Fruit fly (Drosophila melanogaster) whole organism, adult: ENCODE results near the gene robl62A.
A peak's percentile ranks its signal among the peaks of the same experiment; 100 is the strongest.

Experiments
- CG11617 ChIP-seq: fragments of 200-800 bp; sonication (Bioruptor generic); optimal IDR thresholded peaks from 2 replicates; lab custom pipeline; 2017; ENCODE audit warnings: mild to moderate bottlenecking, missing biosample characterization, missing genetic modification reagents, missing genetic modification characterization
- CG12768 ChIP-seq: fragments of 200-800 bp; sonication (Bioruptor generic); optimal IDR thresholded peaks from 2 replicates; lab custom pipeline; 2017; ENCODE audit warnings: missing biosample characterization, missing genetic modification characterization, mild to moderate bottlenecking, moderate library complexity, missing genetic modification reagents
- CG14711 ChIP-seq: fragments of 200-800 bp; sonication (Bioruptor generic); optimal IDR thresholded peaks from 2 replicates; lab custom pipeline; 2018; ENCODE audit warnings: missing biosample characterization, mild to moderate bottlenecking, missing genetic modification characterization, moderate library complexity
- CG1620 ChIP-seq: fragments of 200-800 bp; sonication (Bioruptor generic); optimal IDR thresholded peaks from 2 replicates; lab custom pipeline; 2016; ENCODE audit warnings: missing biosample characterization, missing genetic modification characterization
- CG33017 ChIP-seq: fragments of 200-800 bp; sonication (Bioruptor generic); optimal IDR thresholded peaks from 2 replicates; lab custom pipeline; 2018; ENCODE audit warnings: missing biosample characterization, mild to moderate bottlenecking, missing genetic modification characterization, moderate library complexity
- CG5204 ChIP-seq: fragments of 200-800 bp; sonication (Bioruptor generic); optimal IDR thresholded peaks from 2 replicates; lab custom pipeline; 2016; ENCODE audit warnings: missing biosample characterization, missing genetic modification characterization
- CG7045 ChIP-seq: fragments of 200-800 bp; sonication (Bioruptor generic); optimal IDR thresholded peaks from 2 replicates; lab custom pipeline; 2017; ENCODE audit warnings: missing biosample characterization, mild to moderate bottlenecking, missing genetic modification characterization
- CG7101 ChIP-seq: fragments of 200-800 bp; sonication (Bioruptor generic); optimal IDR thresholded peaks from 2 replicates; lab custom pipeline; 2018; ENCODE audit warnings: missing biosample characterization, mild to moderate bottlenecking, missing genetic modification characterization, moderate library complexity
- Clk ChIP-seq: fragments of 200-800 bp; sonication (Bioruptor generic); optimal IDR thresholded peaks from 2 replicates; lab custom pipeline; 2017; ENCODE audit warnings: missing biosample characterization, missing genetic modification characterization
- Crg-1 ChIP-seq: fragments of 200-800 bp; sonication (Bioruptor generic); optimal IDR thresholded peaks from 2 replicates; lab custom pipeline; 2016; ENCODE audit warnings: missing biosample characterization, missing genetic modification characterization
- Hr96 ChIP-seq: fragments of 200-800 bp; sonication (Bioruptor generic); optimal IDR thresholded peaks from 2 replicates; lab custom pipeline; 2016; ENCODE audit warnings: missing biosample characterization, missing genetic modification characterization
- Mnt ChIP-seq: fragments of 200-800 bp; sonication (Bioruptor generic); optimal IDR thresholded peaks from 2 replicates; lab custom pipeline; 2016; ENCODE audit warnings: missing biosample characterization, mild to moderate bottlenecking, missing genetic modification characterization
- bab1 ChIP-seq: fragments of 200-800 bp; sonication (Bioruptor generic); optimal IDR thresholded peaks from 3 replicates; lab custom pipeline; 2019; ENCODE audit warnings: missing biosample characterization, mild to moderate bottlenecking, missing genetic modification characterization, moderate library complexity
- cic ChIP-seq: fragments of 200-800 bp; sonication (Bioruptor generic); optimal IDR thresholded peaks from 2 replicates; lab custom pipeline; 2017; ENCODE audit warnings: missing biosample characterization, mild to moderate bottlenecking, missing genetic modification characterization, moderate library complexity
- cnc ChIP-seq, 2 experiments: fragments of >200 bp; optimal IDR thresholded peaks; 2 replicates each; lab custom pipeline; 2017
- kay ChIP-seq: fragments of 200-800 bp; sonication (Bioruptor generic); peaks from one replicate; lab custom pipeline; 2016; ENCODE audit warnings: missing biosample characterization, missing genetic modification characterization, borderline replicate concordance
- ovo ChIP-seq: fragments of 200-800 bp; sonication (Bioruptor generic); optimal IDR thresholded peaks from 2 replicates; lab custom pipeline; 2016; ENCODE audit warnings: missing biosample characterization, missing genetic modification characterization
- pad ChIP-seq: fragments of 200-800 bp; sonication (Bioruptor generic); optimal IDR thresholded peaks from 3 replicates; lab custom pipeline; 2017; ENCODE audit warnings: missing biosample characterization, missing genetic modification characterization, mild to moderate bottlenecking, moderate library complexity, missing genetic modification reagents
- tj ChIP-seq: fragments of 200-800 bp; sonication (Bioruptor generic); optimal IDR thresholded peaks from 3 replicates; lab custom pipeline; 2017; ENCODE audit warnings: missing biosample characterization, mild to moderate bottlenecking, missing genetic modification characterization, moderate library complexity
- toe ChIP-seq: fragments of 200-800 bp; sonication (Bioruptor generic); optimal IDR thresholded peaks from 2 replicates; lab custom pipeline; 2016; ENCODE audit warnings: missing biosample characterization, missing genetic modification characterization

Gene robl62A

dm6 chr3L:1471960-1472359 lies 5.5 kb upstream of the robl62A start, which contains the start of gene Naa30B:
Gene Naa30B, minus strand, starts transcription at chr3L:1472060.
- no peak for TF ChIP-seq CG7045 (GFP tag; lab: Kevin White, UChicago)
- TF ChIP-seq CG12768 (GFP tag; lab: Kevin White, UChicago): no peak
- TF ChIP-seq CG5204: no peak

dm6 chr3L:1475157-1475556 lies 2.3 kb upstream of the robl62A start, which contains the start of gene Ptp61F:
Gene Ptp61F, minus strand, starts transcription at chr3L:1475257.
- TF ChIP-seq tj (no peak), Hr96 (no peak), CG11617 (GFP tag; lab: Kevin White, UChicago) (no peak), ovo (no peak), cic (GFP tag; lab: Kevin White, UChicago) (no peak)

- TF ChIP-seq toe (GFP tag; lab: Kevin White, UChicago): no peak
- TF ChIP-seq bab1 (GFP tag; lab: Kevin White, UChicago): peak; percentile 55
- TF ChIP-seq CG7101 (tag; lab: Kevin White, UChicago): no peak
- TF ChIP-seq Crg-1 (GFP tag; lab: Kevin White, UChicago): no peak
Observed at dm6 chr3L:1478998-1479680, 1.7 kb downstream of the robl62A start.

dm6 chr3L:1484747-1485146 lies 7.3 kb downstream of the robl62A start:
- TF ChIP-seq cnc (optimal IDR thresholded peaks at IDR 0.05; lab: Kevin White, UChicago) (no peak), CG33017 (tag; lab: Kevin White, UChicago) (no peak), CG1620 (GFP tag; lab: Kevin White, UChicago) (no peak), CG7045 (GFP tag; lab: Kevin White, UChicago) (no peak), Hr96 (no peak), Clk (GFP tag; lab: Kevin White, UChicago) (no peak), toe (GFP tag; lab: Kevin White, UChicago) (no peak), CG5204 (no peak), CG7101 (tag; lab: Kevin White, UChicago) (no peak), ovo (no peak), bab1 (GFP tag; lab: Kevin White, UChicago) (no peak), Mnt (GFP tag; lab: Kevin White, UChicago) (no peak)

- no peak for TF ChIP-seq toe (GFP tag; lab: Kevin White, UChicago)
- TF ChIP-seq CG14711 (tag; lab: Kevin White, UChicago): no peak
- TF ChIP-seq kay (GFP tag; lab: Kevin White, UChicago): peak; percentile 16
- TF ChIP-seq tj: peak; percentile 27
- no peak for TF ChIP-seq CG7101 (tag; lab: Kevin White, UChicago)
- TF ChIP-seq cic (GFP tag; lab: Kevin White, UChicago): peak; percentile 86
- peak; percentile 5 for TF ChIP-seq CG33017 (tag; lab: Kevin White, UChicago)
- TF ChIP-seq bab1 (GFP tag; lab: Kevin White, UChicago): peak; percentile 28
- no peak for TF ChIP-seq CG5204
- TF ChIP-seq Crg-1 (GFP tag; lab: Kevin White, UChicago): no peak
- no peak for TF ChIP-seq ovo
- no peak for TF ChIP-seq cnc (optimal IDR thresholded peaks at IDR 0.05; lab: Kevin White, UChicago)
- no peak for TF ChIP-seq CG7045 (GFP tag; lab: Kevin White, UChicago)
- TF ChIP-seq Hr96: no peak
- TF ChIP-seq pad (GFP tag; lab: Kevin White, UChicago): peak; percentile 57
- no peak for TF ChIP-seq CG11617 (GFP tag; lab: Kevin White, UChicago)
- TF ChIP-seq CG1620 (GFP tag; lab: Kevin White, UChicago): no peak
- no peak for TF ChIP-seq Clk (GFP tag; lab: Kevin White, UChicago)
- TF ChIP-seq CG12768 (GFP tag; lab: Kevin White, UChicago): peak; percentile 25
- peak; percentile 22 for TF ChIP-seq Mnt (GFP tag; lab: Kevin White, UChicago)
Observed at dm6 chr3L:1488592-1489183, 11.3 kb downstream of the robl62A start.

dm6 chr3L:1489523-1489922 lies 12.1 kb downstream of the robl62A start, which contains the start of gene stet:
Gene stet, minus strand, starts transcription at chr3L:1489547.
- no peak for TF ChIP-seq Clk (GFP tag; lab: Kevin White, UChicago)
- TF ChIP-seq cic (GFP tag; lab: Kevin White, UChicago): peak; percentile 86
- TF ChIP-seq cnc (optimal IDR thresholded peaks at IDR 0.05; lab: Kevin White, UChicago): no peak
- TF ChIP-seq ovo: no peak
- no peak for TF ChIP-seq CG5204
- TF ChIP-seq CG1620 (GFP tag; lab: Kevin White, UChicago): no peak
- TF ChIP-seq Crg-1 (GFP tag; lab: Kevin White, UChicago): peak; percentile 9
- no peak for TF ChIP-seq CG11617 (GFP tag; lab: Kevin White, UChicago)
- TF ChIP-seq CG12768 (GFP tag; lab: Kevin White, UChicago): peak; percentile 44
- TF ChIP-seq toe (GFP tag; lab: Kevin White, UChicago): no peak
- no peak for TF ChIP-seq CG33017 (tag; lab: Kevin White, UChicago)
- TF ChIP-seq pad (GFP tag; lab: Kevin White, UChicago): no peak
